Fruit fly (Drosophila melanogaster) whole organism: ENCODE measurements around the gene CG1368.

ENCODE experiments used
- CG8478 ChIP-seq: fragments of >200 bp; optimal IDR thresholded peaks from 2 replicates; lab custom pipeline; 2018; ENCODE audit warnings: inconsistent platforms
- EcR ChIP-seq, 2 experiments: fragments of >200 bp; optimal IDR thresholded peaks; 2 replicates each; lab custom pipeline; 2017; ENCODE audit warnings: missing biosample characterization in 2 of 2, missing genetic modification characterization in 2 of 2, missing genetic modification reagents in 2 of 2
- pan ChIP-seq: fragments of >200 bp; optimal IDR thresholded peaks from 2 replicates; lab custom pipeline; 2017
- psq ChIP-seq: fragments of >200 bp; optimal IDR thresholded peaks from 2 replicates; lab custom pipeline; 2017
- usp ChIP-seq: fragments of >200 bp; optimal IDR thresholded peaks from 2 replicates; lab custom pipeline; 2017; ENCODE audit warnings: missing biosample characterization, missing genetic modification characterization, mixed read lengths

dm6 chrX:14180728-14181127, 6.2 kb downstream of the CG1368 start, which contains the start of gene CG11584:
- TF ChIP-seq psq (no peak), pan (lab: Kevin White, UChicago) (no peak), EcR (GFP tag; optimal IDR thresholded peaks at IDR 0.05; lab: Kevin White, UChicago) (no peak), CG8478 (no peak), usp (no peak)
